Worm (Caenorhabditis elegans): ENCODE results near the gene M04D8.7.
"Not testable (repeated sequence)": the region's sequence is repeated elsewhere in the genome, so short reads cannot be mapped to it uniquely, and the experiment has no call there.

M04D8.7 gene

ce11 chrIII:10053312-10053711 is 16.1 kb downstream of the M04D8.7 start, which contains the start of gene T16G12.12:
T16G12.12 (plus strand) TSS chrIII:10053612.
- not testable (repeated sequence) for TF ChIP-seq mml-1, aly-2, elt-2 (tag; optimal IDR thresholded peaks at IDR 0.05)

- no peak for TF ChIP-seq nhr-43 (tag; optimal IDR thresholded peaks at IDR 0.05; ENCODE audit: poor library complexity, severe bottlenecking)
- TF ChIP-seq eor-1 (tag; optimal IDR thresholded peaks at IDR 0.05): no peak
- no peak for TF ChIP-seq nhr-25 (tag; optimal IDR thresholded peaks at IDR 0.05)
- TF ChIP-seq nhr-12 (tag; optimal IDR thresholded peaks at IDR 0.05): no peak
- TF ChIP-seq hmg-11 (tag; optimal IDR thresholded peaks at IDR 0.05): no peak
- TF ChIP-seq fos-1 (tag; optimal IDR thresholded peaks at IDR 0.05): no peak
- TF ChIP-seq nhr-76 (tag; optimal IDR thresholded peaks at IDR 0.05): no peak
- TF ChIP-seq egl-27 (tag; optimal IDR thresholded peaks at IDR 0.05): no peak
- no peak for TF ChIP-seq elt-3 (tag; optimal IDR thresholded peaks at IDR 0.05)
- TF ChIP-seq nhr-237 (tag; optimal IDR thresholded peaks at IDR 0.05): no peak
- TF ChIP-seq elt-1 (tag; optimal IDR thresholded peaks at IDR 0.05): no peak
- TF ChIP-seq tbx-2 (tag; optimal IDR thresholded peaks at IDR 0.05): no peak
- TF ChIP-seq zag-1 (tag; optimal IDR thresholded peaks at IDR 0.05): no peak
These were observed 18.8 kb downstream of the M04D8.7 start, which contains the start of gene T16G12.10 for ce11 chrIII:10056033-10056432. T16G12.10 (minus strand) TSS chrIII:10056133.

DNA sequence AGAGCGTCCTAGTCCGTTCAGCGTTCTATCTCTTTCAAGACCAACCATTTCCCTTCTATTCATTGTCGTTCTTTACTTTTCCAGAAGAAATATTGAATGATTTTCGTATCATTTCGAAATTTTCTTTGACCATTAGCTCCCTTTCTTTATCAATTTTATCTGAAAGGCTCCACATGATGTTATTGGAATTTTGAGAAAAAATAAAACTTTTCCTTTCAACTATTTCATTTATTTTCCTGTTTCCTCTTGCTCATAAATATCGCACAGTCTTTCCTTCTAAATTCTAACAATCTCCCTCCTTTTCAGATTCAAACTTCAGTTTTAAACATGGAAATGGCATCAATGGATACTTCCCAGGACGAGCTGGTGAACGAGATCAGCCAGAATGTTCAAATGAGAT is 20.3 kb downstream of the M04D8.7 start, which contains the start of gene T16G12.4:
TSS of gene T16G12.4 (plus strand) at position 301 of the 400 bp plus-strand sequence.
- TF ChIP-seq daf-12 (tag; optimal IDR thresholded peaks at IDR 0.05) (no peak), snpc-4 (tag; optimal IDR thresholded peaks at IDR 0.05) (no peak), sea-2 (GFP tag; optimal IDR thresholded peaks at IDR 0.05) (no peak), elt-2 (tag; optimal IDR thresholded peaks at IDR 0.05) (no peak), mml-1 (tag; optimal IDR thresholded peaks at IDR 0.05) (no peak), eor-1 (tag; optimal IDR thresholded peaks at IDR 0.05) (no peak), jun-1 (tag; optimal IDR thresholded peaks at IDR 0.05) (no peak), pqm-1 (tag; optimal IDR thresholded peaks at IDR 0.05) (no peak), fkh-10 (GFP tag; optimal IDR thresholded peaks at IDR 0.05) (no peak), elt-1 (tag; optimal IDR thresholded peaks at IDR 0.05) (no peak), nhr-77 (tag; optimal IDR thresholded peaks at IDR 0.05) (no peak), fos-1 (tag; optimal IDR thresholded peaks at IDR 0.05) (no peak), lin-39 (tag; optimal IDR thresholded peaks at IDR 0.05) (no peak), nhr-25 (tag; optimal IDR thresholded peaks at IDR 0.05) (no peak), ztf-4 (tag; optimal IDR thresholded peaks at IDR 0.05) (no peak), ZK546.5 (tag; optimal IDR thresholded peaks at IDR 0.05) (no peak), egl-5 (tag; optimal IDR thresholded peaks at IDR 0.05) (no peak), ceh-16 (tag; optimal IDR thresholded peaks at IDR 0.05) (no peak), tbx-2 (tag; optimal IDR thresholded peaks at IDR 0.05) (no peak)

ce11 chrIII:10059002-10059401 is 21.8 kb downstream of the M04D8.7 start, which contains the start of gene T16G12.8:
T16G12.8 (plus strand) TSS chrIII:10059302.
- no peak for TF ChIP-seq egl-5 (tag; optimal IDR thresholded peaks at IDR 0.05)
- TF ChIP-seq ceh-28 (tag; optimal IDR thresholded peaks at IDR 0.05): no peak
- TF ChIP-seq lin-39 (tag; optimal IDR thresholded peaks at IDR 0.05): no peak
- no peak for TF ChIP-seq nhr-12 (tag; optimal IDR thresholded peaks at IDR 0.05)
- TF ChIP-seq nhr-237 (tag; optimal IDR thresholded peaks at IDR 0.05): no peak
- no peak for TF ChIP-seq aly-2 (tag; optimal IDR thresholded peaks at IDR 0.05)
- no peak for TF ChIP-seq nhr-77 (tag; optimal IDR thresholded peaks at IDR 0.05)
- no peak for TF ChIP-seq elt-2 (tag; optimal IDR thresholded peaks at IDR 0.05)
- no peak for TF ChIP-seq lsy-12 (tag; optimal IDR thresholded peaks at IDR 0.05)
- TF ChIP-seq tbx-2 (tag; optimal IDR thresholded peaks at IDR 0.05): no peak
- no peak for TF ChIP-seq nhr-67 (tag; optimal IDR thresholded peaks at IDR 0.05)
- no peak for TF ChIP-seq egl-27 (tag; optimal IDR thresholded peaks at IDR 0.05)
- TF ChIP-seq daf-12 (tag; optimal IDR thresholded peaks at IDR 0.05): no peak
- no peak for TF ChIP-seq ama-1 (optimal IDR thresholded peaks at IDR 0.05)
- TF ChIP-seq sea-2 (GFP tag; optimal IDR thresholded peaks at IDR 0.05): no peak
- TF ChIP-seq ZK546.5 (tag; optimal IDR thresholded peaks at IDR 0.05): no peak

ce11 chrIII:10060573-10060972 is 23.3 kb downstream of the M04D8.7 start, which contains the start of gene T16G12.13:
T16G12.13 (plus strand) TSS chrIII:10060865.
- no peak for TF ChIP-seq pha-4 (tag; optimal IDR thresholded peaks at IDR 0.05)
- no peak for TF ChIP-seq R02D3.7 (tag; optimal IDR thresholded peaks at IDR 0.05)
- no peak for TF ChIP-seq egl-27 (tag; optimal IDR thresholded peaks at IDR 0.05)
- no peak for TF ChIP-seq unc-62 (GFP tag; optimal IDR thresholded peaks at IDR 0.05)
- TF ChIP-seq ama-1 (optimal IDR thresholded peaks at IDR 0.05): no peak
- no peak for TF ChIP-seq fkh-2 (tag; optimal IDR thresholded peaks at IDR 0.05)
- TF ChIP-seq lin-39 (tag; optimal IDR thresholded peaks at IDR 0.05): no peak
- TF ChIP-seq mdl-1 (tag; optimal IDR thresholded peaks at IDR 0.05): no peak
- TF ChIP-seq snpc-4 (tag; optimal IDR thresholded peaks at IDR 0.05): no peak
- TF ChIP-seq jun-1 (tag; optimal IDR thresholded peaks at IDR 0.05): no peak
- no peak for TF ChIP-seq lin-15B (tag; optimal IDR thresholded peaks at IDR 0.05)
